Worm (Caenorhabditis elegans) whole organism, L3 larva: ENCODE results near the gene grl-31.

Experiments
- nhr-12 ChIP-seq: fragments of 150-350 bp; optimal IDR thresholded peaks from 2 replicates; lab custom pipeline; 2014; ENCODE audit warnings: missing biosample characterization, missing genetic modification characterization
- nhr-237 ChIP-seq: fragments of 150-350 bp; optimal IDR thresholded peaks from 2 replicates; lab custom pipeline; 2014; ENCODE audit warnings: missing biosample characterization, missing genetic modification characterization
- nhr-77 ChIP-seq: fragments of 150-350 bp; optimal IDR thresholded peaks from 2 replicates; lab custom pipeline; 2014; ENCODE audit warnings: missing biosample characterization, missing genetic modification characterization

DNA sequence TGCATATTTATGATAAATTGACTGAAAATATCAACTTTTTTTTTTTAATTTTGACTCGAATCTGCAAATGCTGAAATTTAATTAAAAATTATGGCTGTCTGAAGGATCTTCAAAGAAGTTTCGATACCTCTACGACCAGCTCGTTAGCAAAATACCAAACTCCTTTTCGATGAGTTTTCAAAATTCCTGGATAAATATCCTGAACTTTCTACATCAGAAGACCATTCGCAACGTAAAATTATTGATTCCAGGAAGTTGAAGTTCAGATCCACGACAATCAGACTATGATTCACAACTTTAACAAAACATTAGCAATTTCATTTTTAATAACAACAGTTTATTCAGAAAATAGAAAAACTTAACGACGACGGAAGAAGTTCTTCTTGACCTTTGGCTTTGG lies 27.4 kb upstream of the grl-31 start:
- TF ChIP-seq nhr-237 (tag; lab: Kevin White, UChicago) (no peak), nhr-77 (tag; lab: Kevin White, UChicago) (no peak), nhr-12 (tag; lab: Kevin White, UChicago) (no peak)
